Fruit fly (Drosophila melanogaster) Kc167 (cell line): ENCODE measurements around the gene CG13003.

ENCODE experiments used
- Myc ChIP-seq: fragments of >200 bp; optimal IDR thresholded peaks from 2 replicates; lab custom pipeline; 2017; ENCODE audit warnings: missing external identifiers
- Sin3A ChIP-seq: fragments of >200 bp; optimal IDR thresholded peaks from 2 replicates; lab custom pipeline; 2018; ENCODE audit warnings: missing external identifiers
- h ChIP-seq: fragments of >200 bp; optimal IDR thresholded peaks from 3 replicates; lab custom pipeline; 2018; ENCODE audit warnings: missing external identifiers
- insv ChIP-seq: fragments of >200 bp; optimal IDR thresholded peaks from 3 replicates; lab custom pipeline; 2018; ENCODE audit warnings: missing external identifiers
- psq ChIP-seq: fragments of >200 bp; optimal IDR thresholded peaks from 2 replicates; lab custom pipeline; 2017; ENCODE audit warnings: missing external identifiers
- ttk ChIP-seq: sonication (Bioruptor generic); optimal IDR thresholded peaks from 2 replicates; lab custom pipeline; 2017; ENCODE audit warnings: missing external identifiers

Gene CG13003

DNA sequence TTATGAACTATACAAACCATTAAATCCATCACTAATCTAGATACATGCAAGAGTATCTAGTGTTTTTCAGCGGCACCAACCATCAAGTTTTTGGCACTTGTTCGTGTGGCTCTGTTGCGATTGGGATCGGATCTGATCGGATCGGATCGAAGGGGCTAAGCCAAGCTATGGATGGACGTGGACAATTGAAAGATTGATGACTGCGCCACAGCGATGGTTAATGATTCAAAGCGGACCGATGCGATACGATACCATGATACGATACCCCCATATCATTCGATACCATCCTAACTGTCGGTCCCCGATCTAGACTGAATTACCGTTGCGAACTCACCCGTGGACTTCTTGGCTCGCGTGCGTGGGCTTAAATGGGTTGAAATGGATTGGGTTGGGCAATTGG is 31.3 kb upstream of the CG13003 start:
- no peak for TF ChIP-seq Myc (lab: Kevin White, UChicago)
- TF ChIP-seq Sin3A (lab: Kevin White, UChicago), result no peak
- TF ChIP-seq ttk (lab: Kevin White, UChicago), result no peak
- TF ChIP-seq insv (lab: Kevin White, UChicago), result no peak
- TF ChIP-seq psq (lab: Kevin White, UChicago), result no peak
- TF ChIP-seq h (lab: Kevin White, UChicago), result no peak

DNA sequence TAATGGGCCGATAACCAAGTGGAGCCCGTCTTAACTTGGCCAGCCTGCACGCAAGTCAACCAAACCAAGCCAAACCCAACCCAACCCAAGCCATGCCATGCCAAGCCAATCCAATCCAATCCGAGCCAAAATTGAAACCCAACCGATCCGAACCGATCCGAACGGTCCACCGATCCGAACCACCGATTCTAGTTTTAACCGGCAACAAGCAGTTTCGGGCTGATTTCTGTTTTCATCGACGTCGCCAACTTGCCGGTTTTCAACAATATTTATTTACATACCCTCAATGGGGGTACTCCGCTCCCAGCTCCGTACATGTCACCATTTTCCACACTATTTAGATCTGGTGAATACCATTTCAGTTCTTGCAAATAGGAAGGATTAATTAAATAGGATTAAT is 30.7 kb upstream of the CG13003 start:
- TF ChIP-seq insv (lab: Kevin White, UChicago) (no peak), Sin3A (lab: Kevin White, UChicago) (no peak), h (lab: Kevin White, UChicago) (no peak), psq (lab: Kevin White, UChicago) (no peak), Myc (lab: Kevin White, UChicago) (no peak), ttk (lab: Kevin White, UChicago) (no peak)

DNA sequence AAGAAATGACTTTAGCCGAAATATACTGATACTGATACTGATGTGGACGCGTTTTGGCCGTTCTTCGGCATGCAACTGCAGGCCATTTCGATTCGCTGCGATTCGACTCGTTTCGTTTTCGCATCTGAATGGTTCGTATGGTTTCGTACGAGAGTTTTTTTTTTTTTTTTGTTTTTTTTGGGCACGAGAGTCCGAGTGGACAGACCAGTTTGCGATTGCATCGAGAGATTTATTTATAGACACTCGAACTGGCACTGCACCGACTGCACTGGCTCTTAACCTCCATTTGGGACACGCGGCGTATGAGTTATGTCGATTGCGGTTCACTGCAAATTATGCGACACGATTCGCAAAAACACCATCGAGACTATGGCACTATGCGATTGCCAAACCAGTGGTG is 29.7 kb upstream of the CG13003 start:
- TF ChIP-seq h (lab: Kevin White, UChicago), result no peak
- no peak for TF ChIP-seq ttk (lab: Kevin White, UChicago)
- TF ChIP-seq Myc (lab: Kevin White, UChicago), result no peak
- no peak for TF ChIP-seq psq (lab: Kevin White, UChicago)
- TF ChIP-seq Sin3A (lab: Kevin White, UChicago), result no peak
- no peak for TF ChIP-seq insv (lab: Kevin White, UChicago)

DNA sequence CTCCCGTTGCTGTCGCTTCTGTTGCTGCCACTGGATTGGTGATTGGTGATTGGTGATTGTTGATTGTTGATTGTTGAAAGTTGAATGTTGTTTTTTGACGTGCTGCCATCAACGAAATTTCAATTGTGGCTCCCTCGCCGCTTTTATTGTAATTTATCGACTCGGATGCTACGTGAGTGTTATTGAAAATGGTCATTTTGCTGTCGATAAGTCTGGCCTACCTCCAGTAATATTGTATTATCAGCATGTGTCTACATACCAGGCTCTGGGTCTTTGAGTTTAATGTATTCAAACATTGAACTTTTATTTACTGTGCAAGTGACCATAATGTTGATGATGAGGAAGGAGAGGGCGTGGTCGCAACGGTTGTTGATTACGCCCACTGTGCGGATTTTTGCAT is 26.1 kb upstream of the CG13003 start:
- TF ChIP-seq Sin3A (lab: Kevin White, UChicago), result no peak
- TF ChIP-seq h (lab: Kevin White, UChicago), result no peak
- no peak for TF ChIP-seq insv (lab: Kevin White, UChicago)
- TF ChIP-seq psq (lab: Kevin White, UChicago), result no peak
- TF ChIP-seq Myc (lab: Kevin White, UChicago), result no peak
- TF ChIP-seq ttk (lab: Kevin White, UChicago), result no peak

DNA sequence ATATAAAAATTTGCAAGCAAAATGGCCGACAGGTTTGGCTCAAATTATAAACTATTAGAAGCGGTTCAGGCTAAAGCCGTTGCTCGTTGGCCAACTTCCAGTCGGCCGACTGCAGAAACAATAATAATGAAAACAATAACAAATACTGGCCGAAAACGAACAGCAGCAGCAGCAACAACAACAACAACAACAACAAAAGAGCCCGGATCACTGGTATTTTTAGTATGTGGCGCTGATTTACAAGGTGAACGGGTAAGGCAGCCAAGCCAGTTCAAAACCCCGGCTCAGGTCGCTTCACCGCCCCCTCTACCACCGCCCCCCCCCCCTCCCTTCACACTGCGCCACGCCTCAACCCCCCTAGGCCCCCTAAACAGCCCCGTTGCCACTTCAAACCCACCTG is 23.9 kb upstream of the CG13003 start:
- TF ChIP-seq Sin3A (lab: Kevin White, UChicago), result no peak
- no peak for TF ChIP-seq ttk (lab: Kevin White, UChicago)
- no peak for TF ChIP-seq insv (lab: Kevin White, UChicago)
- no peak for TF ChIP-seq h (lab: Kevin White, UChicago)
- TF ChIP-seq psq (lab: Kevin White, UChicago), result no peak
- no peak for TF ChIP-seq Myc (lab: Kevin White, UChicago)

DNA sequence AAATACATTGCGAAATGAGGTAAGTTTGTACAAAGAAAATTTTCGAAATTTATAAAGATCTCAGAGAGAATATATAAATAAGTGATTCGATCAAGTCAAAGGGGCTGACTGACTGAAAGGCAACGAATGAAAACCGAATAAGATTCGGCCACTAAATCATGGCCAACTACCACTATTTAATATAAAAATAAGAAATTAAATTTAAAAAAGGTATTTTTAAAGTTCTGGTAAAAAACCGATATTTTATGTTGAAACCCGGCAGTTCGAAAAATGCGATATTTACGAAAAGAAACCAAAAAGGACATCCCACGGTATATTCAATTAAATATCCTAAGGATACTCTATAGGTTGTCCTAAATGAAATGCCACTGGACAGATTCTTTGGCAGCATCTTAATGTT is 20.7 kb upstream of the CG13003 start, which contains the start of gene CG33252:
Gene CG33252, minus strand, starts transcription at position 101 of the 400 bp plus-strand sequence.
- TF ChIP-seq psq (lab: Kevin White, UChicago) (no peak), Sin3A (lab: Kevin White, UChicago) (no peak), Myc (lab: Kevin White, UChicago) (no peak), insv (lab: Kevin White, UChicago) (no peak), h (lab: Kevin White, UChicago) (no peak), ttk (lab: Kevin White, UChicago) (no peak)

DNA sequence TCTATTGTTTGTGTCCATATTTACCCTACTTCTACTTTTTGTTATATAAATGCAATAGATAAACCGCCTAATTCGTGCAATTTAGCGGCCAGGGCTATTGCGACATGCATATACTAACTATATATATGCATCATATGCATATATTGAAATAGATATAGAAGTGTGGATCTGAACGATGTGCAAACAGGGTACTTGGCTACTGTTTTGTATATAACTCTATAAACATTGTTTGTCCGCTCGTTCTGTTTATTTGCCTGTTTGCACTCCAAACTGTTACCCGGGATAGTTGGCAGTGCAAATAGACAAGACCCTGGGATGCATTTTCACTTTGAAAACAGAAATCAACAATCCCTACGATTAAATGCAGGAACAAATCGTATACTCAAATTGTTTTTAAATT is 16.7 kb upstream of the CG13003 start:
- TF ChIP-seq Sin3A (lab: Kevin White, UChicago) (no peak), insv (lab: Kevin White, UChicago) (no peak), ttk (lab: Kevin White, UChicago) (no peak), h (lab: Kevin White, UChicago) (no peak), Myc (lab: Kevin White, UChicago) (no peak), psq (lab: Kevin White, UChicago) (no peak)

DNA sequence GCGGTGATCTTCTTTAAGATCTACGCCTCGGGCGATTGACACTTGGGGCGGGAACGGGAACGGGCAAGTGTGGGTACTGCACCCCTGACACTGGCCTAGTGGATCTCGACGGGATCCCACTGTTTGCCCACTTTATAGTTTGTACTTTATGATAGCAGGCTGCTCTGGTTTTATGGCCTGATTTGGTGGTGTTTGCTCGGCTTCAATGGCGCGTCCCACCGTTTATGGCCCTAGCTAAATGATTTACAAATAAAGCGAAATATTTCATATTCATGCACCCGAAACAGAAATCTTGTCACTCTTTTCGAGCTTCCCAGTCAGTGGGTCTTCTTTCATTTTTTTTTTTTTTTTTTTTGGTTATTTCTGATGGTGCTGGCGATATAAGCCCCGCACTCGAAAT is 14.3 kb upstream of the CG13003 start:
- TF ChIP-seq Myc (lab: Kevin White, UChicago), result no peak
- no peak for TF ChIP-seq ttk (lab: Kevin White, UChicago)
- TF ChIP-seq psq (lab: Kevin White, UChicago), result no peak
- no peak for TF ChIP-seq insv (lab: Kevin White, UChicago)
- TF ChIP-seq h (lab: Kevin White, UChicago), result no peak
- TF ChIP-seq Sin3A (lab: Kevin White, UChicago), result no peak

DNA sequence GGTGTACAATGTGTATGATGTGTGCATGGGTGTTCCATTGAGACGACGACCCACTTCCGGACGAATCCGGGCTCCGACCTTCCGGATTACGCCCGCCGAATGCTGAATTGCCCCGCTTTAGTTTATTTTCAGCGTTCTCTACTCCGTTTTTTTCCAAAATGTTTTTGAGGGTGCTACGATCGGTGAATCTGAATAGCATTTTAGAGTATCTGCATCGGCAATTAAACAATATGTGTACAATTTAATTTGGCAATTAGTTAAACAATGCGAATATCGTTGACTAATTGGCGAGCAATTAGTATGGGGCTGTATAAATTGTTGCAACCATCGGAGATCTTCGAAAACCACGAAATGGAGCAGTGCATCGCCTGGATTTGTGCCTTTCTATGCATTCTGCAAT is 13.2 kb upstream of the CG13003 start, which contains the start of gene CG13002:
Gene CG13002, plus strand, starts transcription at position 301 of the 400 bp plus-strand sequence.
- TF ChIP-seq ttk (lab: Kevin White, UChicago), result no peak

DNA sequence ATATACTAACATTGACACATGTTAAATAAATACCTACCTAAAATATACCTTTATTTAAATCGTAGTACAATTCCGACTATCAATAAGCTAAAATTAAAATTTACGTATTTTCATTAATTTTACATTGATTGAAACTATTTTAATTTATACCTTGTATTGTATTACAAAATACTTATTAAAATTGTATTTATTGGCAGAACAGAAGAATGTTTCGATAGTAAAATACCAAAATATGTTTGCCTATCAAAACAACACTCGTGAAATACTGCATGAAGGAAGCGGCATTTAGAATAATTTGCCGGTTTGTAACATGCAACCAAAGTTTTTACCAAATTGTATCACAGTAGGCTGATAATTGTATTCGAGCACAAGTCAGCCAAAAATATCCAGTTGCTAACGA is 10.2 kb upstream of the CG13003 start, which contains the start of the genes DENR and CG4880:
Gene DENR, minus strand, starts transcription at position 10 of the 400 bp plus-strand sequence.
Gene CG4880, plus strand, starts transcription at position 268 of the 400 bp plus-strand sequence.
- TF ChIP-seq ttk (lab: Kevin White, UChicago) (no peak), Myc (lab: Kevin White, UChicago) (no peak), psq (lab: Kevin White, UChicago) (no peak), Sin3A (lab: Kevin White, UChicago) (no peak), h (lab: Kevin White, UChicago) (no peak), insv (lab: Kevin White, UChicago) (no peak)

DNA sequence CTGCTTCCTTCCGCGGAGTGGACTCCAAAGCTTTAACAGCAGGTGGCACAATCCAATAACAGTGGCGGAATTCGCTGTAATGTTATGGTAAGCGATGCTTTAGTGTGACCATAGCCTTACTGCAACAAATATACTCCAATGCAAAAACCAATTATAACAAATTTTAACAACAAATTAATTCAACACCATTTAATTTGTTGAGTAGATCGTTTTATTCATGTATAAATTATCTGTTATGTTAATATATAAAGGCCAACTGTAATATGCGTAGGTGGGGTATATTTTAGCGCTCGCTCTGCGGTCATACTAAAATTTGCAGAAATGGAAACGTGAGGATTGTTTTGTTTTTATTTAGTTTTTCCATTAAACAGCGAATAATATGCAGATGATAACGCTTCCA is 7.9 kb upstream of the CG13003 start, which contains the start of the genes Nprl2 and Polr3I:
Gene Nprl2, minus strand, starts transcription at position 86 of the 400 bp plus-strand sequence.
Gene Polr3I, plus strand, starts transcription at position 302 of the 400 bp plus-strand sequence.
- TF ChIP-seq ttk (lab: Kevin White, UChicago), result no peak
- no peak for TF ChIP-seq Sin3A (lab: Kevin White, UChicago)
- no peak for TF ChIP-seq insv (lab: Kevin White, UChicago)
- TF ChIP-seq psq (lab: Kevin White, UChicago), result no peak
- no peak for TF ChIP-seq h (lab: Kevin White, UChicago)
- TF ChIP-seq Myc (lab: Kevin White, UChicago), result no peak

DNA sequence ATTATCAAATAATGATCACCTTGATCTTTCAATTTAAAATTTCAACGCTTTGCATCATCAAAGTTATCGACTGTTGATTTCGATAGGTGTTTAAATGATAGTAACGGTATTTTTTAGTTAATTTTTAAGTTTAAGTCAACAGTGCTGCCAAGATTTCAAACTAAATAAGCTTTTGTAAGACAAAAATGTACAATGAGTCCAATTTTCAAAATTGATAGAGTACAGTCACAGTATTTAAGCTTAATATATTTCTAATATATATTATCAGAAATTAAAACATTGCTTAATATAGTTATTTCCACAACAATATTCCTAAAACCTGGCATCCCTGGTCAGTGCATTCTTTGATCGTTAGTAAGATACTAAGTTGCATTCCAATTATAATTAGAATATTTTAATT is 4.7 kb upstream of the CG13003 start, which contains the start of gene CG4872:
Gene CG4872, plus strand, starts transcription at position 333 of the 400 bp plus-strand sequence.
- TF ChIP-seq Myc (lab: Kevin White, UChicago) (no peak), h (lab: Kevin White, UChicago) (no peak), ttk (lab: Kevin White, UChicago) (no peak), insv (lab: Kevin White, UChicago) (no peak), psq (lab: Kevin White, UChicago) (no peak), Sin3A (lab: Kevin White, UChicago) (no peak)
